Fruit fly (Drosophila melanogaster) whole organism, prepupa: Measurements from ENCODE around the gene CG44198.

Experiments
- Blimp-1 ChIP-seq: fragments of 200-800 bp; sonication (Bioruptor generic); optimal IDR thresholded peaks from 3 replicates; lab custom pipeline; 2017; ENCODE audit warnings: missing biosample characterization, missing genetic modification characterization, mild to moderate bottlenecking, moderate library complexity, missing genetic modification reagents
- CG10631 ChIP-seq: fragments of 200-800 bp; sonication (Bioruptor generic); optimal IDR thresholded peaks from 2 replicates; lab custom pipeline; 2016; ENCODE audit warnings: missing biosample characterization, missing genetic modification characterization
- CG11762 ChIP-seq: fragments of 200-800 bp; sonication (Bioruptor generic); optimal IDR thresholded peaks from 3 replicates; lab custom pipeline; 2016; ENCODE audit warnings: missing biosample characterization, missing genetic modification characterization; ENCODE audit not compliant: insufficient read depth
- CG15336 ChIP-seq: fragments of 200-800 bp; sonication (Bioruptor generic); IDR thresholded peaks from 2 replicates; pipeline ENCODE4 v1.3.6; 2022; ENCODE audit warnings: missing biosample characterization, missing genetic modification characterization
- CG31627 ChIP-seq: fragments of 200-800 bp; sonication (Bioruptor generic); optimal IDR thresholded peaks from 3 replicates; lab custom pipeline; 2016; ENCODE audit warnings: missing biosample characterization, missing genetic modification characterization
- CG32006 ChIP-seq: fragments of 200-800 bp; sonication (Bioruptor generic); optimal IDR thresholded peaks from 3 replicates; lab custom pipeline; 2017; ENCODE audit warnings: missing biosample characterization, mild to moderate bottlenecking, missing genetic modification characterization
- CG34406 ChIP-seq: fragments of 200-800 bp; sonication (Bioruptor generic); optimal IDR thresholded peaks from 3 replicates; lab custom pipeline; 2016; ENCODE audit warnings: missing biosample characterization, missing genetic modification characterization
- CG6163 ChIP-seq: fragments of 200-800 bp; sonication (Bioruptor generic); IDR thresholded peaks from 3 replicates; pipeline ENCODE4 v1.3.6; 2022; ENCODE audit warnings: missing biosample characterization, missing genetic modification characterization
- CG6276 ChIP-seq: fragments of 200-800 bp; sonication (Bioruptor generic); optimal IDR thresholded peaks from 2 replicates; lab custom pipeline; 2017; ENCODE audit warnings: missing biosample characterization, mild to moderate bottlenecking, missing genetic modification characterization
- CG6792 ChIP-seq: fragments of 200-800 bp; sonication (Bioruptor generic); optimal IDR thresholded peaks from 3 replicates; lab custom pipeline; 2016; ENCODE audit warnings: missing biosample characterization, missing genetic modification characterization
- CG7368 ChIP-seq: fragments of 200-800 bp; sonication (Bioruptor generic); optimal IDR thresholded peaks from 3 replicates; lab custom pipeline; 2016; ENCODE audit warnings: missing biosample characterization, missing genetic modification characterization
- CG8119 ChIP-seq: fragments of 200-800 bp; sonication (Bioruptor generic); IDR thresholded peaks from 3 replicates; pipeline ENCODE4 v1.3.6; 2022; ENCODE audit warnings: missing biosample characterization, missing genetic modification characterization
- CG9139 ChIP-seq: fragments of 200-800 bp; sonication (Bioruptor generic); optimal IDR thresholded peaks from 3 replicates; lab custom pipeline; 2017; ENCODE audit warnings: missing biosample characterization, mild to moderate bottlenecking, missing genetic modification characterization
- Eip78C ChIP-seq: fragments of 200-800 bp; sonication (Bioruptor generic); peaks from one replicate; lab custom pipeline; 2016; ENCODE audit warnings: missing biosample characterization, missing genetic modification characterization
- Ets21C ChIP-seq: fragments of 200-800 bp; sonication (Bioruptor generic); optimal IDR thresholded peaks from 3 replicates; lab custom pipeline; 2016; ENCODE audit warnings: missing biosample characterization, missing genetic modification characterization
- Hr38 ChIP-seq: sonication (Bioruptor generic); optimal IDR thresholded peaks from 2 replicates; lab custom pipeline; 2016; ENCODE audit warnings: missing biosample characterization, missing genetic modification characterization
- Lpt ChIP-seq: fragments of 200-800 bp; sonication (Bioruptor generic); optimal IDR thresholded peaks from 3 replicates; lab custom pipeline; 2016; ENCODE audit warnings: missing biosample characterization, missing genetic modification characterization
- Met ChIP-seq: fragments of 200-800 bp; sonication (Bioruptor generic); optimal IDR thresholded peaks from 3 replicates; lab custom pipeline; 2016; ENCODE audit warnings: missing biosample characterization, missing genetic modification characterization
- Sox102F ChIP-seq: fragments of 200-800 bp; sonication (Bioruptor generic); optimal IDR thresholded peaks from 2 replicates; lab custom pipeline; 2016; ENCODE audit warnings: missing biosample characterization, mild to moderate bottlenecking, missing genetic modification characterization
- Sox14 ChIP-seq: fragments of 200-800 bp; sonication (Bioruptor generic); optimal IDR thresholded peaks from 3 replicates; lab custom pipeline; 2016; ENCODE audit warnings: missing biosample characterization, missing genetic modification characterization
- Sox15 ChIP-seq: fragments of 200-800 bp; sonication (Bioruptor generic); optimal IDR thresholded peaks from 3 replicates; lab custom pipeline; 2016; ENCODE audit warnings: missing biosample characterization, missing genetic modification characterization
- achi ChIP-seq: fragments of 200-800 bp; sonication (Bioruptor generic); optimal IDR thresholded peaks from 3 replicates; lab custom pipeline; 2016; ENCODE audit warnings: missing biosample characterization, missing genetic modification characterization
- acj6 ChIP-seq: fragments of 200-800 bp; sonication (Bioruptor generic); optimal IDR thresholded peaks from 3 replicates; lab custom pipeline; 2016; ENCODE audit warnings: missing biosample characterization, missing genetic modification characterization
- cyc ChIP-seq: fragments of 200-800 bp; sonication (Bioruptor generic); optimal IDR thresholded peaks from 3 replicates; lab custom pipeline; 2016; ENCODE audit warnings: missing biosample characterization, missing genetic modification characterization
- dac ChIP-seq: fragments of 200-800 bp; sonication (Bioruptor generic); optimal IDR thresholded peaks from 2 replicates; lab custom pipeline; 2017; ENCODE audit warnings: missing biosample characterization, mild to moderate bottlenecking, missing genetic modification characterization
- dsx ChIP-seq: fragments of 200-800 bp; optimal IDR thresholded peaks from 3 replicates; lab custom pipeline; 2019; ENCODE audit warnings: missing biosample characterization, mild to moderate bottlenecking, missing genetic modification characterization, moderate library complexity; ENCODE audit not compliant: poor library complexity, severe bottlenecking
- esn ChIP-seq: fragments of 200-800 bp; sonication (Bioruptor generic); optimal IDR thresholded peaks from 2 replicates; lab custom pipeline; 2016; ENCODE audit warnings: missing biosample characterization, mild to moderate bottlenecking, missing genetic modification characterization, moderate library complexity
- fd59A ChIP-seq: fragments of 200-800 bp; sonication (Bioruptor generic); optimal IDR thresholded peaks from 2 replicates; lab custom pipeline; 2017; ENCODE audit warnings: missing biosample characterization, mild to moderate bottlenecking, missing genetic modification characterization, missing genetic modification reagents
- fd85E ChIP-seq: fragments of 200-800 bp; sonication (Bioruptor generic); optimal IDR thresholded peaks from 3 replicates; lab custom pipeline; 2016; ENCODE audit warnings: missing biosample characterization, missing genetic modification characterization
- fkh ChIP-seq: fragments of 200-800 bp; sonication (Bioruptor generic); optimal IDR thresholded peaks from 3 replicates; lab custom pipeline; 2017; ENCODE audit warnings: missing biosample characterization, mild to moderate bottlenecking, missing genetic modification characterization, moderate library complexity
- pdm3 ChIP-seq: fragments of 200-800 bp; sonication (Bioruptor generic); optimal IDR thresholded peaks from 3 replicates; lab custom pipeline; 2016; ENCODE audit warnings: missing biosample characterization, missing genetic modification characterization
- svp ChIP-seq: fragments of 200-800 bp; sonication (Bioruptor generic); peaks from one replicate; lab custom pipeline; 2016; ENCODE audit warnings: missing biosample characterization, missing genetic modification characterization
- topi ChIP-seq: fragments of 200-800 bp; sonication (Bioruptor generic); optimal IDR thresholded peaks from 3 replicates; lab custom pipeline; 2016; ENCODE audit warnings: missing biosample characterization, missing genetic modification characterization

CG44198 gene

dm6 chr2L:13071290-13071689, 47.6 kb downstream of the CG44198 start (continued):
- peak; percentile 39 for TF ChIP-seq Sox14 (GFP tag; lab: Kevin White, UChicago)
- TF ChIP-seq pdm3: peak; percentile 7
- peak; percentile 63 for TF ChIP-seq CG32006 (GFP tag; lab: Kevin White, UChicago)
- 0 out of 3 replicates have a peak, but pooled peaks have one; percentile 13 for TF ChIP-seq CG6163 (GFP tag; lab: Robert Waterston, UW)
- no peak for TF ChIP-seq dac (GFP tag; lab: Kevin White, UChicago)
- TF ChIP-seq CG7368: no peak
- no peak for TF ChIP-seq CG9139
- no peak for TF ChIP-seq Blimp-1 (GFP tag; lab: Kevin White, UChicago)
- no peak for TF ChIP-seq esn (GFP tag; lab: Kevin White, UChicago)
- peak; percentile 0 for TF ChIP-seq CG11762
- TF ChIP-seq Lpt (GFP tag; lab: Kevin White, UChicago): no peak
- TF ChIP-seq cyc: no peak
- no peak for TF ChIP-seq Hr38 (GFP tag; lab: Kevin White, UChicago)
- no peak for TF ChIP-seq topi (GFP tag; lab: Kevin White, UChicago)
- TF ChIP-seq fd85E (GFP tag; lab: Kevin White, UChicago): no peak
- peak; percentile 26 for TF ChIP-seq achi (GFP tag; lab: Kevin White, UChicago)
- no peak for TF ChIP-seq CG31627 (GFP tag; lab: Kevin White, UChicago)
- TF ChIP-seq CG10631: peak; percentile 58
- no peak for TF ChIP-seq Sox15 (GFP tag; lab: Kevin White, UChicago)
- peak; percentile 30 for TF ChIP-seq acj6
- TF ChIP-seq fkh (GFP tag; lab: Kevin White, UChicago): no peak
- TF ChIP-seq CG34406 (GFP tag; lab: Kevin White, UChicago): no peak
- TF ChIP-seq CG15336 (GFP tag; lab: Robert Waterston, UW): peak; percentile 49; the same call in 1 of the 2 replicates
- no peak for TF ChIP-seq Met (GFP tag; lab: Kevin White, UChicago)
- TF ChIP-seq Ets21C (GFP tag; lab: Kevin White, UChicago): no peak
- TF ChIP-seq fd59A (GFP tag; lab: Kevin White, UChicago): peak; percentile 37
- TF ChIP-seq CG8119 (GFP tag; lab: Robert Waterston, UW): peak; percentile 31; the same call in 1 of the 3 replicates
- TF ChIP-seq dsx: peak; percentile 3
- TF ChIP-seq CG6792: peak; percentile 10

- TF ChIP-seq CG31627 (GFP tag; lab: Kevin White, UChicago) (no peak), CG6276 (GFP tag; lab: Kevin White, UChicago) (no peak), Blimp-1 (GFP tag; lab: Kevin White, UChicago) (peak; percentile 95), Sox102F (GFP tag; lab: Kevin White, UChicago) (peak; percentile 38), svp (GFP tag; lab: Kevin White, UChicago) (peak; percentile 70), Eip78C (GFP tag; lab: Kevin White, UChicago) (peak; percentile 50)
Observed at dm6 chr2L:13069632-13070279, 49.2 kb downstream of the CG44198 start.
